Worm (Caenorhabditis elegans): Measurements from ENCODE around the gene F08F1.9.

- TF ChIP-seq ama-1 (optimal IDR thresholded peaks at IDR 0.05) (no peak), ceh-13 (GFP tag; optimal IDR thresholded peaks at IDR 0.05) (no peak)
Measured at ce11 chrX:8446108-8446507, 35.5 kb upstream of the F08F1.9 start, which contains the start of gene F16F9.1.
